Worm (Caenorhabditis elegans) whole organism, mixed stage, embryonic: Measurements from ENCODE around the gene srw-34.

Experiments
- ceh-39 ChIP-seq: fragments of 150-350 bp; optimal IDR thresholded peaks from 2 replicates; lab custom pipeline; 2014; ENCODE audit warnings: missing biosample characterization, missing genetic modification characterization
- ces-1 ChIP-seq: fragments of 150-350 bp; optimal IDR thresholded peaks from 2 replicates; lab custom pipeline; 2014; ENCODE audit warnings: missing biosample characterization, missing genetic modification reagents, missing genetic modification characterization
- elt-1 ChIP-seq: sonication (generic microtip); optimal IDR thresholded peaks from 2 replicates; lab custom pipeline; 2017; ENCODE audit warnings: missing genetic modification characterization, mild to moderate bottlenecking, missing compliant biosample characterization, antibody characterized with exemption, moderate library complexity, borderline replicate concordance; ENCODE audit not compliant: insufficient read depth
- elt-3 ChIP-seq: fragments of 150-350 bp; optimal IDR thresholded peaks from 2 replicates; lab custom pipeline; 2014; ENCODE audit warnings: missing biosample characterization, missing genetic modification characterization
- lin-13 ChIP-seq: fragments of 150-350 bp; optimal IDR thresholded peaks from 2 replicates; lab custom pipeline; 2014; ENCODE audit warnings: missing biosample characterization, missing genetic modification characterization
- lin-32 ChIP-seq: fragments of 200-800 bp; sonication (Bioruptor generic); optimal IDR thresholded peaks from 2 replicates; lab custom pipeline; 2018; ENCODE audit warnings: mild to moderate bottlenecking, missing genetic modification characterization, missing compliant biosample characterization
- lsy-2 ChIP-seq: fragments of 150-350 bp; optimal IDR thresholded peaks from 2 replicates; lab custom pipeline; 2014; ENCODE audit warnings: missing biosample characterization, missing genetic modification characterization
- nhr-2 ChIP-seq: fragments of 150-350 bp; optimal IDR thresholded peaks from 2 replicates; lab custom pipeline; 2014; ENCODE audit warnings: missing biosample characterization, missing genetic modification characterization
- nhr-76 ChIP-seq: sonication (generic microtip); optimal IDR thresholded peaks from 2 replicates; lab custom pipeline; 2017; ENCODE audit warnings: missing biosample characterization, missing genetic modification characterization
- snpc-4 ChIP-seq: fragments of 150-350 bp; optimal IDR thresholded peaks from 2 replicates; lab custom pipeline; 2014; ENCODE audit warnings: missing biosample characterization, missing genetic modification characterization
- ztf-11 ChIP-seq: fragments of 150-350 bp; optimal IDR thresholded peaks from 2 replicates; lab custom pipeline; 2014; ENCODE audit warnings: missing biosample characterization, missing genetic modification characterization

Gene srw-34

DNA sequence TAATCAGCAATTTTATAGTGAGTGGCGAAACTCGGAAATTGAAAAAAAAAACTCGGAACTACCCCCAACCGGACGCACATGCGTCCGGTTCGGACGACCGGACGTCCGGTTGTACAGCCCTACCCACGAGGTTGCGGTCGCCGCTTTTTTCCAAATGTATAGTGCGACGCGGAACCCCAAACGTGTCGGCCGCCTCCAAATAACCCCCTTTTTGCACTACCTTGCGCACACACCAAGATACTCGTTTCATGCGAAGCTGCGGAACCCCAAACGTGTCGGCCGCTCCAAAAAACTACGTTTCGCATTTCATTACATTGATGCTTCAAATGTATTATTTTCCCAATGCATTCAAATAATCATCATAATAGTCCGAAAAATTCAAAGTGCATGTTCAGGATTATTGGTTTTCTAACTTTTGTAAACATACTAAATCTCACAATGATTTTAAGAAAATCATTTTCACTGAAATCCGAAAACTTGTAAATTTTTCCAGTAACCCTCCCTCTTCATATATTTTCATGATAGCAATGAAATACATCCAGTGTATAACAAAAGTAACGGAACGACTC is 50.1 kb downstream of the srw-34 start, which contains the start of gene srw-35:
srw-35 (plus strand) TSS at position 519 of the 569 bp plus-strand sequence.
- TF ChIP-seq elt-3 (tag; lab: Kevin White, UChicago) = no peak
- TF ChIP-seq ces-1 (GFP tag; lab: Kevin White, UChicago) = no peak
- TF ChIP-seq lin-13 (tag; lab: Kevin White, UChicago) = no peak
- no peak for TF ChIP-seq nhr-76 (tag; lab: Kevin White, UChicago)

DNA sequence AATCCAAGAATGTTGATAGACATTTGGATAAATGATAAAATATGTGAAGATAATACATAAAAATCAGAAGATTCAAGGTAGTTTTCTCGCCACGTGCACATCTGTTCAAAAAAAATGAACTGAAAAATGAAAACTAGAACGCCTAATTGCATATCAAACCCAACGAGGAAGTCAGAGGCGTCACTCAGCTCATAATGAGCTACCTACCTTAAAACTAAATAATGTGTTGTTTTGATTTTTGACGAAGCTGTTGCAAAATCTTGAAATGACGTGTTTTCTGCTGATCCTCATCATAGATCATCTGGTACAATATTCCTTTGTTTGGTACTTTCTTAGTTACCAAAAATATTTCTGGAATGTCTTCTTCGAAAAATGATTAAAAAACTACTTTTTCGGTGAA is 51.2 kb downstream of the srw-34 start, which contains the start of gene srh-138:
srh-138 (minus strand) TSS at position 101 of the 400 bp plus-strand sequence.
- TF ChIP-seq nhr-2 (tag; lab: Kevin White, UChicago) = no peak
- no peak for TF ChIP-seq elt-1 (tag; lab: Kevin White, UChicago)
- no peak for TF ChIP-seq nhr-76 (tag; lab: Kevin White, UChicago)
- TF ChIP-seq ztf-11 (tag; lab: Kevin White, UChicago) = no peak
- no peak for TF ChIP-seq lin-13 (tag; lab: Kevin White, UChicago)
- no peak for TF ChIP-seq snpc-4 (tag; lab: Kevin White, UChicago)
- no peak for TF ChIP-seq ces-1 (GFP tag; lab: Kevin White, UChicago)
- TF ChIP-seq lin-32 = no peak
- no peak for TF ChIP-seq ceh-39 (tag; lab: Kevin White, UChicago)
- TF ChIP-seq lsy-2 (tag; lab: Kevin White, UChicago) = no peak
